Worm (Caenorhabditis elegans) whole organism, young adult: Measurements from ENCODE around the gene R05D3.9.

ENCODE experiments used
- C06A6.2 ChIP-seq: fragments of 200-800 bp; sonication (Bioruptor generic); conservative IDR thresholded peaks from 2 replicates; pipeline ENCODE4 v1.3.6; 2022; ENCODE audit warnings: missing genetic modification characterization, missing compliant biosample characterization
- F22D6.2 ChIP-seq: sonication (generic microtip); optimal IDR thresholded peaks from 2 replicates; lab custom pipeline; 2016; ENCODE audit warnings: mild to moderate bottlenecking, missing genetic modification characterization, missing compliant biosample characterization
- F23B12.7 ChIP-seq: sonication (generic microtip); optimal IDR thresholded peaks from 2 replicates; lab custom pipeline; 2017; ENCODE audit warnings: missing genetic modification characterization, mild to moderate bottlenecking, missing compliant biosample characterization, antibody characterized with exemption, moderate library complexity; ENCODE audit not compliant: insufficient read depth
- F37B4.10 ChIP-seq: fragments of 200-800 bp; sonication (Bioruptor generic); IDR thresholded peaks from 2 replicates; pipeline ENCODE4 v1.3.6; 2022; ENCODE audit warnings: missing genetic modification characterization, missing compliant biosample characterization
- F49E8.2 ChIP-seq: sonication (generic microtip); optimal IDR thresholded peaks from 3 replicates; lab custom pipeline; 2017; ENCODE audit warnings: missing genetic modification characterization, mild to moderate bottlenecking, missing compliant biosample characterization, antibody characterized with exemption, moderate library complexity; ENCODE audit not compliant: insufficient read depth
- Y56A3A.18 ChIP-seq: fragments of 200-800 bp; sonication (Bioruptor generic); IDR thresholded peaks from 2 replicates; pipeline ENCODE4 v1.3.6; 2022; ENCODE audit warnings: missing genetic modification reagents, missing genetic modification characterization, missing compliant biosample characterization
- ZK185.1 ChIP-seq: sonication (generic microtip); optimal IDR thresholded peaks from 2 replicates; lab custom pipeline; 2016; ENCODE audit warnings: mild to moderate bottlenecking, missing genetic modification characterization, missing compliant biosample characterization; ENCODE audit not compliant: poor library complexity, severe bottlenecking
- akir-1 ChIP-seq: fragments of 200-800 bp; sonication (Bioruptor generic); optimal IDR thresholded peaks from 2 replicates; lab custom pipeline; 2018; ENCODE audit warnings: mild to moderate bottlenecking, missing genetic modification characterization, moderate library complexity, missing compliant biosample characterization
- athp-1 ChIP-seq: sonication (generic microtip); optimal IDR thresholded peaks from 2 replicates; lab custom pipeline; 2017; ENCODE audit warnings: mild to moderate bottlenecking, missing genetic modification characterization, missing compliant biosample characterization
- attf-5 ChIP-seq: fragments of 200-800 bp; sonication (Bioruptor generic); optimal IDR thresholded peaks from 2 replicates; lab custom pipeline; 2018; ENCODE audit warnings: mild to moderate bottlenecking, missing genetic modification characterization, missing compliant biosample characterization
- cebp-1 ChIP-seq, 2 experiments: fragments of 200-800 bp in 1 of 2; sonication (Bioruptor generic) in 1 of 2; sonication (generic microtip) in 1 of 2; IDR thresholded peaks in 1 of 2; optimal IDR thresholded peaks in 1 of 2; 2 replicates each; pipeline versions ENCODE4 v1.3.6 to Lab custom; 2017 to 2022; ENCODE audit warnings: missing compliant biosample characterization in 2 of 2, missing genetic modification characterization in 2 of 2, mild to moderate bottlenecking in 1 of 2, missing genetic modification reagents in 1 of 2, moderate library complexity in 1 of 2
- cebp-2 ChIP-seq: fragments of 200-800 bp; sonication (Bioruptor generic); IDR thresholded peaks from 2 replicates; pipeline ENCODE4 v1.3.6; 2022; ENCODE audit warnings: missing genetic modification characterization, missing compliant biosample characterization
- chd-7 ChIP-seq: sonication (generic microtip); optimal IDR thresholded peaks from 2 replicates; lab custom pipeline; 2016; ENCODE audit warnings: mild to moderate bottlenecking, missing genetic modification characterization, moderate library complexity, missing compliant biosample characterization
- egl-44 ChIP-seq: fragments of 200-800 bp; sonication (Bioruptor generic); IDR thresholded peaks from 2 replicates; pipeline ENCODE4 v1.3.6; 2022; ENCODE audit warnings: missing genetic modification reagents, missing genetic modification characterization, missing compliant biosample characterization
- egrh-3 ChIP-seq: fragments of 200-800 bp; sonication (Bioruptor generic); IDR thresholded peaks from 2 replicates; pipeline ENCODE4 v1.3.6; 2022; ENCODE audit warnings: missing genetic modification reagents, missing genetic modification characterization, missing compliant biosample characterization
- ekl-4 ChIP-seq: fragments of 200-800 bp; sonication (Bioruptor generic); IDR thresholded peaks from 2 replicates; pipeline ENCODE4 v1.3.6; 2022; ENCODE audit warnings: missing genetic modification reagents, missing genetic modification characterization, missing compliant biosample characterization
- gei-17 ChIP-seq: fragments of 200-800 bp; sonication (Bioruptor generic); optimal IDR thresholded peaks from 2 replicates; lab custom pipeline; 2018; ENCODE audit warnings: mild to moderate bottlenecking, missing genetic modification characterization, missing compliant biosample characterization
- him-1 ChIP-seq: sonication (generic microtip); optimal IDR thresholded peaks from 2 replicates; lab custom pipeline; 2016; ENCODE audit warnings: missing genotype, missing genetic modification reagents, missing genetic modification characterization, missing compliant biosample characterization
- hlh-26 ChIP-seq: fragments of 200-800 bp; sonication (Bioruptor generic); conservative IDR thresholded peaks from 2 replicates; pipeline ENCODE4 v1.3.6; 2022; ENCODE audit warnings: missing genetic modification reagents, missing genetic modification characterization, missing compliant biosample characterization
- let-526 ChIP-seq: fragments of 200-800 bp; sonication (Bioruptor generic); IDR thresholded peaks from 2 replicates; pipeline ENCODE4 v1.3.6; 2022; ENCODE audit warnings: missing genetic modification reagents, missing genetic modification characterization, missing compliant biosample characterization
- lin-26 ChIP-seq: fragments of 200-800 bp; sonication (Bioruptor generic); IDR thresholded peaks from 2 replicates; pipeline ENCODE4 v1.3.6; 2022; ENCODE audit warnings: missing genetic modification reagents, missing genetic modification characterization, missing compliant biosample characterization
- lin-35 ChIP-seq, 3 experiments: fragments of 150-350 bp in 2 of 3; sonication (generic microtip) in 1 of 3; optimal IDR thresholded peaks; 2 replicates each; lab custom pipeline; 2014 to 2018; ENCODE audit warnings: missing biosample characterization in 3 of 3, missing genetic modification characterization in 3 of 3, missing genetic modification reagents in 3 of 3
- lir-1 ChIP-seq: fragments of 200-800 bp; sonication (Bioruptor generic); conservative IDR thresholded peaks from 2 replicates; pipeline ENCODE4 v1.3.6; 2022; ENCODE audit warnings: missing genetic modification reagents, missing genetic modification characterization, missing compliant biosample characterization
- lsy-27 ChIP-seq: sonication (generic microtip); optimal IDR thresholded peaks from 2 replicates; lab custom pipeline; 2017; ENCODE audit warnings: missing genetic modification characterization, mild to moderate bottlenecking, missing compliant biosample characterization, antibody characterized with exemption, missing genotype, borderline replicate concordance; ENCODE audit not compliant: insufficient read depth
- madf-10 ChIP-seq: sonication (generic microtip); optimal IDR thresholded peaks from 2 replicates; lab custom pipeline; 2016; ENCODE audit warnings: mild to moderate bottlenecking, missing genetic modification characterization, missing compliant biosample characterization
- madf-6 ChIP-seq: fragments of 200-800 bp; sonication (Bioruptor generic); IDR thresholded peaks from 2 replicates; pipeline ENCODE4 v1.3.6; 2022; ENCODE audit warnings: missing genetic modification reagents, missing genetic modification characterization, missing compliant biosample characterization
- nfya-2 ChIP-seq: fragments of 200-800 bp; sonication (Bioruptor generic); IDR thresholded peaks from 2 replicates; pipeline ENCODE4 v1.3.6; 2022; ENCODE audit warnings: missing genetic modification reagents, missing genetic modification characterization, missing compliant biosample characterization
- nhr-90 ChIP-seq: sonication (generic microtip); optimal IDR thresholded peaks from 2 replicates; lab custom pipeline; 2016; ENCODE audit warnings: missing genotype, mild to moderate bottlenecking, missing genetic modification characterization, missing compliant biosample characterization
- pbrm-1 ChIP-seq: fragments of 200-800 bp; sonication (Bioruptor generic); IDR thresholded peaks from 2 replicates; pipeline ENCODE4 v1.3.6; 2022; ENCODE audit warnings: missing genetic modification reagents, missing genetic modification characterization, missing compliant biosample characterization
- snpc-1.3 ChIP-seq: sonication (generic microtip); optimal IDR thresholded peaks from 2 replicates; lab custom pipeline; 2017; ENCODE audit warnings: missing genetic modification characterization, mild to moderate bottlenecking, missing compliant biosample characterization, antibody characterized with exemption, moderate library complexity, missing genotype, missing genetic modification reagents; ENCODE audit not compliant: insufficient read depth
- snpc-3.4 ChIP-seq: sonication (generic microtip); optimal IDR thresholded peaks from 2 replicates; lab custom pipeline; 2017; ENCODE audit warnings: missing genetic modification characterization, mild to moderate bottlenecking, missing compliant biosample characterization, antibody characterized with exemption, moderate library complexity, missing genotype, missing genetic modification reagents
- snpc-4 ChIP-seq, 5 experiments: fragments of 150-350 bp in 1 of 5; sonication (generic microtip) in 4 of 5; optimal IDR thresholded peaks; 2 replicates each; lab custom pipeline; 2014 to 2018; ENCODE audit warnings: missing genetic modification characterization in 5 of 5, missing biosample characterization in 3 of 5, antibody characterized with exemption in 2 of 5, mild to moderate bottlenecking in 2 of 5, missing compliant biosample characterization in 2 of 5, missing genotype in 2 of 5, moderate library complexity in 2 of 5, missing genetic modification reagents in 1 of 5
- somi-1 ChIP-seq: fragments of 200-800 bp; sonication (Bioruptor generic); optimal IDR thresholded peaks from 2 replicates; lab custom pipeline; 2018; ENCODE audit warnings: mild to moderate bottlenecking, missing genetic modification characterization, missing compliant biosample characterization
- sptf-2 ChIP-seq: fragments of 200-800 bp; sonication (Bioruptor generic); optimal IDR thresholded peaks from 2 replicates; lab custom pipeline; 2018; ENCODE audit warnings: mild to moderate bottlenecking, missing genetic modification characterization, missing compliant biosample characterization
- zfh-2 ChIP-seq: fragments of 200-800 bp; sonication (Bioruptor generic); conservative IDR thresholded peaks from 2 replicates; pipeline ENCODE4 v1.3.6; 2022; ENCODE audit warnings: missing genetic modification reagents, missing genetic modification characterization, missing compliant biosample characterization
- ztf-18 ChIP-seq: sonication (generic microtip); optimal IDR thresholded peaks from 2 replicates; lab custom pipeline; 2016; ENCODE audit warnings: missing genotype, mild to moderate bottlenecking, missing genetic modification characterization, missing compliant biosample characterization
- ztf-22 ChIP-seq: fragments of 200-800 bp; sonication (Bioruptor generic); optimal IDR thresholded peaks from 2 replicates; lab custom pipeline; 2018; ENCODE audit warnings: mild to moderate bottlenecking, missing genetic modification characterization, moderate library complexity, missing compliant biosample characterization
- ztf-26 ChIP-seq: sonication (generic microtip); optimal IDR thresholded peaks from 2 replicates; lab custom pipeline; 2017; ENCODE audit warnings: missing genetic modification characterization, missing compliant biosample characterization
- ztf-6 ChIP-seq: fragments of 200-800 bp; sonication (Bioruptor generic); IDR thresholded peaks from 2 replicates; pipeline ENCODE4 v1.3.6; 2022; ENCODE audit warnings: missing genetic modification reagents, missing genetic modification characterization, missing compliant biosample characterization

Gene R05D3.9

ce11 chrIII:8368619-8369018 lies at the start of gene R05D3.9:
R05D3.9 (minus strand) TSS chrIII:8368719.
- TF ChIP-seq F37B4.10 (GFP tag; lab: Robert Waterston, UW) (no peak), cebp-1 (GFP tag; IDR thresholded peaks at IDR 0.05; lab: Robert Waterston, UW) (no peak), cebp-1 (tag; optimal IDR thresholded peaks at IDR 0.05; lab: Kevin White, UChicago) (no peak), ztf-26 (no peak)
- TF ChIP-seq, all 124 proteins: peak for 0

ce11 chrIII:8417968-8418267 lies 49.4 kb upstream of the R05D3.9 start, which contains the start of gene sor-1:
sor-1 (plus strand) TSS chrIII:8418168.
- no peak for TF ChIP-seq nhr-90 (tag; lab: Kevin White, UChicago)
- TF ChIP-seq cebp-2 (GFP tag; lab: Robert Waterston, UW) = no peak
- TF ChIP-seq F49E8.2 (tag; lab: Kevin White, UChicago) = no peak
- TF ChIP-seq nfya-2 = no peak
- TF ChIP-seq lir-1 (GFP tag; lab: Robert Waterston, UW) = no peak
- no peak for TF ChIP-seq athp-1 (tag; lab: Kevin White, UChicago)
- no peak for TF ChIP-seq lsy-27 (tag; lab: Kevin White, UChicago)
- no peak for TF ChIP-seq ztf-26
- no peak for TF ChIP-seq ZK185.1 (tag; lab: Kevin White, UChicago)
- TF ChIP-seq Y56A3A.18 (GFP tag; lab: Robert Waterston, UW) = no peak

DNA sequence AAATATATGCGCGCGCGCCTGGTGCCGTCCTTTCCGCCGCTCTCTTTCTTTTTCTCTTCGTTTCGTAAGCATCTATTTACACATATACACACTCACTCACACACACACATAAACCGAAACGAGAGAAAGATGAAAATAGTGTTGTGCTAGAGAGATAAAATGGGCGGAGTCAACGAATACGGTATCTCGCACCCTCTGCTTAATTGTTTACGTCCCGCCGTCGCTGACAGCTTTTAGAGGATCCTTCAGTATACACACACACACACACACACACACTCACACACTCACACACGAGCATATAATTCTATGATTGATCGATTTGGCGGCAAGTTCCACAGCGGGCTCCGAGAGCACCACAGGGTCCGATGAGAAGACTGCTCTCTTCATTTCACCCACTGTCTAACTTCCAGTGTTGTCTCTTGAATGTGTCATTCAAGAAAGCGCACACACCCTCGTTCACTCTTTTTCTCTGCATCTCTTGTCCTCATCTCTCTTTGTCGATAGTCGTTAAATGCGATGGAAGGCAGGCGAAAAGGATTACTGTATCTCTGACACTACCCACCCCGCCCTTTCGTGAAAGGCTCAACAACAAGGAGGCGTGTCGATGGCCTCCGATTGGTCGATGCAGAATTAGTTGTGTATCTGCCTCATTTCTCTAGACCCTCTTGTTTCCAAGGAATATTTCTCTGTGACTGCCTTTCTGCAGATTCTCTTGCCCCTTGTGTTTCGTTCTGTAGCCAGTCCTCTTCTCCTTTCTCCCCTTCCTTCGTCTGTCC lies 48.9 kb upstream of the R05D3.9 start:
- TF ChIP-seq gei-17 (GFP tag; lab: Kevin White, UChicago) (peak; percentile 54), cebp-1 (GFP tag; IDR thresholded peaks at IDR 0.05; lab: Robert Waterston, UW) (no peak; the same call in 1 of the 2 replicates), cebp-1 (tag; optimal IDR thresholded peaks at IDR 0.05; lab: Kevin White, UChicago) (peak; percentile 88), attf-5 (GFP tag; lab: Kevin White, UChicago) (peak; percentile 93), F22D6.2 (no peak), let-526 (GFP tag; lab: Robert Waterston, UW) (peak; percentile 61; the same call in 1 of the 2 replicates), ZK185.1 (tag; lab: Kevin White, UChicago) (peak; percentile 41), Y56A3A.18 (GFP tag; lab: Robert Waterston, UW) (peak; percentile 73; the same call in 1 of the 2 replicates), pbrm-1 (peak; percentile 34; the same call in 1 of the 2 replicates), ztf-6 (GFP tag; lab: Robert Waterston, UW) (no peak), lin-35 (GFP tag; optimal IDR thresholded peaks at IDR 0.05; lab: Kevin White, UChicago) (peak in 1 of 3 experiments; percentile 81), lir-1 (GFP tag; lab: Robert Waterston, UW) (peak; percentile 66), snpc-4 (GFP tag; optimal IDR thresholded peaks at IDR 0.05; lab: Kevin White, UChicago) (peak; percentile 12), snpc-4 (tag; optimal IDR thresholded peaks at IDR 0.05; lab: Kevin White, UChicago) (peak in 3 of 4 experiments; percentile 35 to 67 (median 63)), F23B12.7 (tag; lab: Kevin White, UChicago) (no peak), lin-26 (GFP tag; lab: Robert Waterston, UW) (peak; percentile 91), chd-7 (tag; lab: Kevin White, UChicago) (peak; percentile 87), snpc-3.4 (tag; lab: Kevin White, UChicago) (no peak), akir-1 (GFP tag; lab: Kevin White, UChicago) (peak; percentile 34), hlh-26 (no peak), madf-6 (0 out of 2 replicates have a peak, but pooled peaks have one; percentile 29), madf-10 (tag; lab: Kevin White, UChicago) (peak; percentile 75), ekl-4 (GFP tag; lab: Robert Waterston, UW) (peak; percentile 53; the same call in 1 of the 2 replicates), zfh-2 (GFP tag; lab: Robert Waterston, UW) (peak; percentile 95), him-1 (tag; lab: Kevin White, UChicago) (no peak), nhr-90 (tag; lab: Kevin White, UChicago) (no peak), ztf-22 (peak; percentile 13), egl-44 (GFP tag; lab: Robert Waterston, UW) (no peak), egrh-3 (GFP tag; lab: Robert Waterston, UW) (no peak), somi-1 (GFP tag; lab: Kevin White, UChicago) (peak; percentile 42), snpc-1.3 (tag; lab: Kevin White, UChicago) (no peak), sptf-2 (GFP tag; lab: Kevin White, UChicago) (no peak), ztf-18 (tag; lab: Kevin White, UChicago) (peak; percentile 69), C06A6.2 (GFP tag; lab: Robert Waterston, UW) (peak; percentile 66)
